Fruit fly (Drosophila melanogaster) whole organism, embryonic: ENCODE measurements around the gene GstO2.
A peak's percentile ranks its signal among the peaks of the same experiment; 100 is the strongest.

Experiments
- Adf1 ChIP-seq: fragments of 200-800 bp; sonication (Bioruptor generic); IDR thresholded peaks from 2 replicates; pipeline ENCODE4 v1.3.6; 2022; ENCODE audit warnings: missing biosample characterization, missing genetic modification characterization
- BEAF-32 ChIP-seq: fragments of 200-800 bp; sonication (Bioruptor generic); optimal IDR thresholded peaks from 3 replicates; lab custom pipeline; 2017; ENCODE audit warnings: missing biosample characterization, missing genetic modification characterization, mild to moderate bottlenecking, moderate library complexity, missing genetic modification reagents
- CG10147 ChIP-seq: fragments of 200-800 bp; sonication (Bioruptor generic); optimal IDR thresholded peaks from 2 replicates; lab custom pipeline; 2019; ENCODE audit warnings: missing biosample characterization, mild to moderate bottlenecking, missing genetic modification characterization, moderate library complexity
- CG10267 ChIP-seq: fragments of 200-800 bp; sonication (Bioruptor generic); optimal IDR thresholded peaks from 2 replicates; lab custom pipeline; 2018; ENCODE audit warnings: missing biosample characterization, mild to moderate bottlenecking, missing genetic modification characterization, moderate library complexity
- CG10462 ChIP-seq: fragments of 200-800 bp; sonication (Bioruptor generic); optimal IDR thresholded peaks from 2 replicates; lab custom pipeline; 2016; ENCODE audit warnings: missing biosample characterization, missing genetic modification characterization
- CG10959 ChIP-seq: fragments of 200-800 bp; sonication (Bioruptor generic); IDR thresholded peaks from 2 replicates; pipeline ENCODE4 v1.3.6; 2022; ENCODE audit warnings: missing biosample characterization, missing genetic modification characterization
- CG13424 ChIP-seq: fragments of 200-800 bp; sonication (Bioruptor generic); optimal IDR thresholded peaks from 2 replicates; lab custom pipeline; 2019; ENCODE audit warnings: missing biosample characterization, mild to moderate bottlenecking, missing genetic modification characterization, moderate library complexity
- CG15269 ChIP-seq: fragments of 200-800 bp; sonication (Bioruptor generic); optimal IDR thresholded peaks from 2 replicates; lab custom pipeline; 2018; ENCODE audit warnings: missing biosample characterization, mild to moderate bottlenecking, missing genetic modification characterization, moderate library complexity
- CG15696 ChIP-seq: fragments of 200-800 bp; sonication (Bioruptor generic); optimal IDR thresholded peaks from 2 replicates; lab custom pipeline; 2019; ENCODE audit warnings: missing biosample characterization, mild to moderate bottlenecking, missing genetic modification characterization, moderate library complexity
- CG17361 ChIP-seq: fragments of 200-800 bp; sonication (Bioruptor generic); IDR thresholded peaks from 3 replicates; pipeline ENCODE4 v1.3.6; 2022; ENCODE audit warnings: missing biosample characterization, missing genetic modification characterization
- CG17802 ChIP-seq: fragments of 200-800 bp; sonication (Bioruptor generic); optimal IDR thresholded peaks from 2 replicates; lab custom pipeline; 2018; ENCODE audit warnings: missing biosample characterization, mild to moderate bottlenecking, missing genetic modification characterization, moderate library complexity
- CG18599 ChIP-seq: fragments of 200-800 bp; sonication (Bioruptor generic); optimal IDR thresholded peaks from 3 replicates; lab custom pipeline; 2017; ENCODE audit warnings: missing biosample characterization, missing genetic modification characterization, mild to moderate bottlenecking, moderate library complexity, missing genetic modification reagents
- CG18619 ChIP-seq: fragments of 200-800 bp; sonication (Bioruptor generic); optimal IDR thresholded peaks from 3 replicates; lab custom pipeline; 2017; ENCODE audit warnings: missing biosample characterization, mild to moderate bottlenecking, missing genetic modification characterization
- CG31388 ChIP-seq: fragments of 200-800 bp; sonication (Bioruptor generic); optimal IDR thresholded peaks from 2 replicates; lab custom pipeline; 2016; ENCODE audit warnings: missing biosample characterization, missing genetic modification characterization
- CG32772 ChIP-seq: fragments of 200-800 bp; sonication (Bioruptor generic); IDR thresholded peaks from 2 replicates; pipeline ENCODE4 v1.3.6; 2022; ENCODE audit warnings: missing biosample characterization, missing genetic modification characterization
- CG5953 ChIP-seq: fragments of 200-800 bp; sonication (Bioruptor generic); IDR thresholded peaks from 2 replicates; pipeline ENCODE4 v1.3.6; 2022; ENCODE audit warnings: missing biosample characterization, missing genetic modification characterization
- CG6654 ChIP-seq: fragments of 200-800 bp; sonication (Bioruptor generic); optimal IDR thresholded peaks from 2 replicates; lab custom pipeline; 2017; ENCODE audit warnings: missing biosample characterization, mild to moderate bottlenecking, missing genetic modification characterization
- D19A ChIP-seq: fragments of 200-800 bp; optimal IDR thresholded peaks from 3 replicates; lab custom pipeline; 2019; ENCODE audit warnings: missing biosample characterization, mild to moderate bottlenecking, missing genetic modification characterization, moderate library complexity
- Dek ChIP-seq: fragments of 200-800 bp; sonication (Bioruptor generic); optimal IDR thresholded peaks from 3 replicates; lab custom pipeline; 2019; ENCODE audit warnings: missing biosample characterization, mild to moderate bottlenecking, missing genetic modification characterization, moderate library complexity
- Dip3 ChIP-seq: fragments of 200-800 bp; sonication (Bioruptor generic); optimal IDR thresholded peaks from 3 replicates; lab custom pipeline; 2016; ENCODE audit warnings: missing biosample characterization, missing genetic modification characterization
- Fer1 ChIP-seq: fragments of 200-800 bp; sonication (Bioruptor generic); optimal IDR thresholded peaks from 2 replicates; lab custom pipeline; 2017; ENCODE audit warnings: missing biosample characterization, mild to moderate bottlenecking, missing genetic modification characterization
- H15 ChIP-seq: fragments of 200-800 bp; sonication (Bioruptor generic); IDR thresholded peaks from 3 replicates; pipeline ENCODE4 v1.3.6; 2022; ENCODE audit warnings: missing biosample characterization, missing genetic modification characterization
- HmgZ ChIP-seq: fragments of 200-800 bp; sonication (Bioruptor generic); optimal IDR thresholded peaks from 2 replicates; lab custom pipeline; 2018; ENCODE audit warnings: missing biosample characterization, mild to moderate bottlenecking, missing genetic modification characterization
- MTF-1 ChIP-seq: fragments of 200-800 bp; sonication (Bioruptor generic); optimal IDR thresholded peaks from 2 replicates; lab custom pipeline; 2018; ENCODE audit warnings: missing biosample characterization, mild to moderate bottlenecking, missing genetic modification characterization, borderline replicate concordance
- Myb ChIP-seq: fragments of 200-800 bp; sonication (Bioruptor generic); optimal IDR thresholded peaks from 2 replicates; lab custom pipeline; 2016; ENCODE audit warnings: missing biosample characterization, missing genetic modification characterization
- Trl ChIP-seq, 3 experiments: fragments of >200 bp in 2 of 3; fragments of 200-800 bp in 1 of 3; sonication (Bioruptor generic) in 1 of 3; optimal IDR thresholded peaks; 2 replicates in 1 of 3; 3 replicates in 2 of 3; lab custom pipeline; 2016 to 2017; ENCODE audit warnings: missing biosample characterization in 1 of 3, missing genetic modification characterization in 1 of 3
- amos ChIP-seq: fragments of 200-800 bp; sonication (Bioruptor generic); IDR thresholded peaks from 2 replicates; pipeline ENCODE4 v1.3.6; 2022; ENCODE audit warnings: missing biosample characterization, missing genetic modification characterization; ENCODE audit not compliant: partially characterized antibody
- cg ChIP-seq: fragments of 200-800 bp; sonication (Bioruptor generic); optimal IDR thresholded peaks from 3 replicates; lab custom pipeline; 2019; ENCODE audit warnings: missing biosample characterization, mild to moderate bottlenecking, missing genetic modification characterization, moderate library complexity
- ci ChIP-seq: fragments of 200-800 bp; sonication (Bioruptor generic); IDR thresholded peaks from 3 replicates; pipeline ENCODE4 v1.3.6; 2022; ENCODE audit warnings: missing biosample characterization, missing genetic modification characterization
- corto ChIP-seq: fragments of 200-800 bp; sonication (Bioruptor generic); optimal IDR thresholded peaks from 2 replicates; lab custom pipeline; 2016; ENCODE audit warnings: missing biosample characterization, mild to moderate bottlenecking, missing genetic modification characterization, moderate library complexity
- exex ChIP-seq: fragments of 200-800 bp; sonication (Bioruptor generic); optimal IDR thresholded peaks from 4 replicates; lab custom pipeline; 2018; ENCODE audit warnings: missing biosample characterization, mild to moderate bottlenecking, missing genetic modification characterization, moderate library complexity
- hbn ChIP-seq: fragments of 200-800 bp; sonication (Bioruptor generic); IDR thresholded peaks from 2 replicates; pipeline ENCODE4 v1.3.6; 2022; ENCODE audit warnings: missing biosample characterization, missing genetic modification characterization; ENCODE audit not compliant: partially characterized antibody
- hth ChIP-seq: fragments of >200 bp; optimal IDR thresholded peaks from 2 replicates; lab custom pipeline; 2017; ENCODE audit warnings: inconsistent platforms
- inv ChIP-seq: fragments of 200-800 bp; sonication (Bioruptor generic); IDR thresholded peaks from 2 replicates; pipeline ENCODE4 v1.3.6; 2022; ENCODE audit warnings: missing biosample characterization, missing genetic modification characterization; ENCODE audit not compliant: partially characterized antibody
- jumu ChIP-seq: fragments of 200-800 bp; sonication (Bioruptor generic); optimal IDR thresholded peaks from 3 replicates; lab custom pipeline; 2016; ENCODE audit warnings: missing biosample characterization, missing genetic modification characterization
- kah ChIP-seq: fragments of 200-800 bp; sonication (Bioruptor generic); optimal IDR thresholded peaks from 2 replicates; lab custom pipeline; 2018; ENCODE audit warnings: missing biosample characterization, mild to moderate bottlenecking, missing genetic modification characterization
- knrl ChIP-seq: fragments of 200-800 bp; sonication (Bioruptor generic); IDR thresholded peaks from 3 replicates; pipeline ENCODE4 v1.3.6; 2022; ENCODE audit warnings: missing biosample characterization, missing genetic modification characterization; ENCODE audit not compliant: partially characterized antibody
- lola ChIP-seq, 3 experiments: fragments of >200 bp in 2 of 3; fragments of 200-800 bp in 1 of 3; sonication (Bioruptor generic) in 1 of 3; optimal IDR thresholded peaks; 2 replicates each; lab custom pipeline; 2017 to 2019; ENCODE audit warnings: missing biosample characterization in 3 of 3, missing genetic modification characterization in 3 of 3, mild to moderate bottlenecking in 1 of 3, moderate library complexity in 1 of 3
- luna ChIP-seq: fragments of 200-800 bp; sonication (Bioruptor generic); optimal IDR thresholded peaks from 2 replicates; lab custom pipeline; 2016; ENCODE audit warnings: missing biosample characterization, missing genetic modification characterization
- nmo ChIP-seq: fragments of 200-800 bp; sonication (Bioruptor generic); optimal IDR thresholded peaks from 2 replicates; lab custom pipeline; 2018; ENCODE audit warnings: missing biosample characterization, mild to moderate bottlenecking, missing genetic modification characterization, moderate library complexity
- oc ChIP-seq: fragments of 200-800 bp; sonication (Bioruptor generic); optimal IDR thresholded peaks from 2 replicates; lab custom pipeline; 2018; ENCODE audit warnings: missing biosample characterization, mild to moderate bottlenecking, missing genetic modification characterization, moderate library complexity
- otp ChIP-seq: fragments of 200-800 bp; sonication (Bioruptor generic); IDR thresholded peaks from 3 replicates; pipeline ENCODE4, ENCODE4 v1.3.6; 2022; ENCODE audit warnings: missing biosample characterization, missing genetic modification characterization
- pan ChIP-seq, 4 experiments: fragments of >200 bp in 3 of 4; fragments of 200-800 bp in 1 of 4; sonication (Bioruptor generic) in 1 of 4; optimal IDR thresholded peaks in 3 of 4; IDR thresholded peaks in 1 of 4; 2 replicates each; pipeline versions ENCODE4 v1.3.6 to Lab custom; 2017 to 2022; ENCODE audit warnings: missing biosample characterization in 2 of 4, missing genetic modification characterization in 2 of 4, mixed read lengths in 1 of 4
- prd ChIP-seq, 3 experiments: fragments of >200 bp in 2 of 3; fragments of 200-800 bp in 1 of 3; sonication (Bioruptor generic) in 1 of 3; optimal IDR thresholded peaks in 2 of 3; IDR thresholded peaks in 1 of 3; 2 replicates in 2 of 3; 3 replicates in 1 of 3; pipeline versions ENCODE4 v1.3.6 to Lab custom; 2017 to 2022; ENCODE audit warnings: missing biosample characterization in 1 of 3, missing genetic modification characterization in 1 of 3
- ranshi ChIP-seq: fragments of 200-800 bp; sonication (Bioruptor generic); IDR thresholded peaks from 2 replicates; pipeline ENCODE4 v1.3.6; 2022; ENCODE audit warnings: missing biosample characterization, missing genetic modification characterization
- slp2 ChIP-seq: fragments of 200-800 bp; sonication (Bioruptor generic); optimal IDR thresholded peaks from 2 replicates; lab custom pipeline; 2016; ENCODE audit warnings: missing biosample characterization, missing genetic modification characterization
- tap ChIP-seq: fragments of 200-800 bp; optimal IDR thresholded peaks from 3 replicates; lab custom pipeline; 2019; ENCODE audit warnings: missing biosample characterization, mild to moderate bottlenecking, missing genetic modification characterization, moderate library complexity
- tin ChIP-seq: fragments of 200-800 bp; sonication (Bioruptor generic); optimal IDR thresholded peaks from 3 replicates; lab custom pipeline; 2016; ENCODE audit warnings: missing biosample characterization, missing genetic modification characterization

Gene GstO2

DNA sequence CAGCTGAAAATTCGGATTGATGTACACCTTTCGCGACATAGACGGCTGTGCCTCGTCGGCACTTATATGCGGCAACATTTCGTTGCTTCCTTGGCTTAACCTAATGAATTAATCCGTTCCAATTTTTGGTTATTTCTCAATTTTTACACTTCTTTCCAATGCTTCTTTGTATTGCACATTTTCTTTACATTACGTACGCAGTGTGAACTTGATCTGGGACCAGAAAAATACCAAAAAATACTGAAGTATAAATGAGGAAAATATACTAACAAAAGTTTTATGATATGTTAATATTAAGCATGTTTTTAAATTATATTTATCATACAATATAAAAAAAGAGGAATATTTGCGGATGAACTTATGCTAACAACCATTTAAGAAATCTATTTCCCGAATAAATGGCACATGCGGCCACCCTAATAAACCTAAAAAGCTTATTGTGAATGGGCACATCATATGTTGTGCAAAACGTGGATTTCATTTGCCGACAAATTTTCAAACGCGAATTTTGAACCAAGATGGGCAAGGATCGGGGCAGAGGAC, 13.7 kb downstream of the GstO2 start, which contains the start of the genes ZC3H3 and Pus7 (continued):
- no peak for TF ChIP-seq H15 (GFP tag; lab: Robert Waterston, UW)
- no peak for TF ChIP-seq CG5953 (GFP tag; lab: Robert Waterston, UW)
- peak; percentile 57 for TF ChIP-seq CG10267
- TF ChIP-seq oc = no peak
- no peak for TF ChIP-seq CG15696 (tag; lab: Kevin White, UChicago)
- TF ChIP-seq D19A (tag; lab: Kevin White, UChicago) = no peak
- TF ChIP-seq CG17802 (tag; lab: Kevin White, UChicago) = no peak
- peak; percentile 37 for TF ChIP-seq CG13424
- TF ChIP-seq CG10959 (GFP tag; lab: Robert Waterston, UW) = no peak
- no peak for TF ChIP-seq corto (GFP tag; lab: Kevin White, UChicago)
- peak; percentile 36 for TF ChIP-seq BEAF-32 (GFP tag; lab: Kevin White, UChicago)
- TF ChIP-seq CG15269 (tag; lab: Kevin White, UChicago) = no peak
- TF ChIP-seq Dip3 (GFP tag; lab: Kevin White, UChicago) = no peak
- no peak for TF ChIP-seq CG18619
- TF ChIP-seq inv (GFP tag; lab: Robert Waterston, UW) = no peak
- no peak for TF ChIP-seq lola (GFP tag; optimal IDR thresholded peaks at IDR 0.05; lab: Kevin White, UChicago)
- peak; percentile 55 for TF ChIP-seq CG10147
- TF ChIP-seq CG32772 (GFP tag; lab: Robert Waterston, UW) = no peak
- peak; percentile 27 for TF ChIP-seq tin (GFP tag; lab: Kevin White, UChicago)
- TF ChIP-seq hth (lab: Kevin White, UChicago) = no peak
- TF ChIP-seq hbn (GFP tag; lab: Robert Waterston, UW) = no peak
- no peak for TF ChIP-seq kah (GFP tag; lab: Kevin White, UChicago)
- peak; percentile 39 for TF ChIP-seq nmo (GFP tag; lab: Kevin White, UChicago)
- TF ChIP-seq otp (GFP tag; lab: Robert Waterston, UW) = no peak
- no peak for TF ChIP-seq Trl (optimal IDR thresholded peaks at IDR 0.05; lab: Kevin White, UChicago)
- TF ChIP-seq Trl (GFP tag; optimal IDR thresholded peaks at IDR 0.05; lab: Kevin White, UChicago) = no peak
- TF ChIP-seq CG6654 = no peak
- no peak for TF ChIP-seq prd (optimal IDR thresholded peaks at IDR 0.05; lab: Kevin White, UChicago)
- TF ChIP-seq prd (GFP tag; IDR thresholded peaks at IDR 0.05; lab: Robert Waterston, UW) = no peak
- no peak for TF ChIP-seq ci (GFP tag; lab: Robert Waterston, UW)
- TF ChIP-seq pan (optimal IDR thresholded peaks at IDR 0.05; lab: Kevin White, UChicago) = no peak
- TF ChIP-seq pan (GFP tag; optimal IDR thresholded peaks at IDR 0.05 in 1 of 2, IDR thresholded peaks at IDR 0.05 in 1 of 2) = no peak
- TF ChIP-seq tap (tag; lab: Kevin White, UChicago) = no peak
- no peak for TF ChIP-seq jumu (GFP tag; lab: Kevin White, UChicago)
- TF ChIP-seq knrl (GFP tag; lab: Robert Waterston, UW) = no peak
- TF ChIP-seq MTF-1 = no peak
- no peak for TF ChIP-seq slp2 (GFP tag; lab: Kevin White, UChicago)
- TF ChIP-seq CG31388 = no peak
- no peak for TF ChIP-seq luna (GFP tag; lab: Kevin White, UChicago)
- no peak for TF ChIP-seq Adf1
- TF ChIP-seq CG18599 (GFP tag; lab: Kevin White, UChicago) = no peak
- no peak for TF ChIP-seq HmgZ
- TF ChIP-seq CG10462 (GFP tag; lab: Kevin White, UChicago) = no peak
- no peak for TF ChIP-seq cg
- peak; percentile 1 for TF ChIP-seq Myb
- no peak for TF ChIP-seq Dek (tag; lab: Kevin White, UChicago)
- peak; percentile 92 for TF ChIP-seq ranshi (GFP tag; lab: Robert Waterston, UW)
- peak; percentile 15 for TF ChIP-seq Fer1
- TF ChIP-seq CG17361 (GFP tag; lab: Robert Waterston, UW) = peak; percentile 43; the same call in 1 of the 3 replicates
- no peak for TF ChIP-seq amos (GFP tag; lab: Robert Waterston, UW)
- TF ChIP-seq exex (tag; lab: Kevin White, UChicago) = no peak
